Fruit fly (Drosophila melanogaster): ENCODE measurements around the gene GNBP3.

Gene GNBP3

DNA sequence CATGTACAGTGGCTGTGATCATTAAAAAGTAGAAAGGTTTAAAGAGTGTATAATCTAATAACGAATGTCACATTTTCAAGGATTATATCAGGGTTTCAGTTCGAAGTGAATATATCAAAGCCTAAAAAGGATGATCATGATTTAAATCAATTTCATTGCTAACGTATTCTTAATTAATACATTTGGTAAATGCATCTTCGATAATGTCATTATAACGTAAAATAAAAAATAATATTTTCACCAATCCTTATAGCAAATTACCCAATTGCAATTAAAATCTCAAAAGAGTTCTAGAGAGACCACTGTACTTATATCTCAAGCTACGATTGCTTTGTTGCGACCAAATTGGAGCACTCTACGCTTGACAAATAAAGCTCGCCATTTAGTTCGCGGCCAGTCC lies 27.2 kb downstream of the GNBP3 start:
- TF ChIP-seq rn (GFP tag; IDR thresholded peaks at IDR 0.05): no peak
- no peak for TF ChIP-seq CG8301 (tag; optimal IDR thresholded peaks at IDR 0.05)
- no peak for TF ChIP-seq CG12605 (GFP tag; IDR thresholded peaks at IDR 0.05)
- no peak for TF ChIP-seq CG4496 (GFP tag; IDR thresholded peaks at IDR 0.05)
- TF ChIP-seq CG9948 (tag; optimal IDR thresholded peaks at IDR 0.05): no peak

DNA sequence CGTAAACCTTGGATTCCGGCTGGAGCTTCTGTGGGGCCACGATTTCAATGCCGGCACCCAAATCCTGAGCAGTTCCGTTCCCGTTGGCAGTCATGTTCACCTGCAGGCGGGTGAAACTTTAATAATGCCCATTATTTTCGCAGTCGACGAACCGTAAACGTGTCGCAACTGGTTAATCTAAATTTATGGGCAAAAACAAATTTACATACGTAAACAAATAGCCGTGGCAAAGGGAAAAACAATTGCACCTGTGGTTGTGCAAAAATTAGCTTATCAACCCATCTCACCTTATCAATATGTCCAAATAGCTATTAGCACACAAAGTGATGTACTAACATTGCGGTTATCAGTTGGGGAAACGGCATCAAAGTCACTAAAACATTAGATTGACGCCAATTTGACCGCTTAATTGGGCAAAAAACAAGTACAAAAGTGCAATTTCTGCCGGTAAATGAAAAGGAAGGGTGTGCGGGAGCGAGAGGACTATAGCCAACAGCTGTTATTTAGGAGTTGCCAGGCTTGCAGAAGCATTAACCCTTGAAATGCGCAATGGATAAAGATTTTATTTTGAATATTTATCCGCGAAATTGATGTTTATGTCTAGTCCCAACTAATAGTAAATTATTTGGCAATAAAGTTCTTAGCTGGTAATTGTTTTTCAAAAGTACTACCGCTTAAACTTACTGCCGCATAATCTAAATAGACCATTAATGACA lies 30.5 kb downstream of the GNBP3 start:
- TF ChIP-seq CG4496 (GFP tag; IDR thresholded peaks at IDR 0.05) (peak; percentile 27; the same call in 1 of the 3 replicates), CG8159 (tag; optimal IDR thresholded peaks at IDR 0.05) (no peak)

DNA sequence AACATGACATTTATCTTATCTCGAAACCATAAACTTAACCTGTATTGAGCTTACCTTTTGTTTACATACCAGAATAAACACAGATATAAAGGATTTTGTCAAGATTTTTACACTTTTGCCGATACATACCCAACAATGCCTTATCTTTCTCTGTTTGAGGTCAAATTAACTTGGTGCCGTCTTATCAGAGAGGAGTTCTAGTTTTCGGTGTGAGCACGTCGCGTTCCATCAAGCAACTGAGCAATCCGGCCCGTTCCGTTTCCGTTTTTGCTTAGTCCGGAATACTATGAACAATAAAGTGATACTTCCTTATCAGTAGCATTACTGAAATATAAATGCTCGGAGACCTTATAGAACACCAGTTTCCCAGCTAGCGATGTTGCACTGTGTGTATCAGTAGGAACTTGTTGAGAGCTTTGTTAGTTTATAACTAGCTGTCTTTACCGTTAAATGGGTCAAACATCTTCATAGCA lies 31.1 kb downstream of the GNBP3 start, which contains the start of gene Galk:
Galk (minus strand) TSS at position 244 of the 473 bp plus-strand sequence.
- peak; percentile 21; the same call in 1 of the 2 replicates for TF ChIP-seq Ets98B (GFP tag; IDR thresholded peaks at IDR 0.05)
- peak; percentile 8; the same call in 1 of the 2 replicates for TF ChIP-seq CG32121 (GFP tag; IDR thresholded peaks at IDR 0.05)
- no peak for TF ChIP-seq D1 (tag; optimal IDR thresholded peaks at IDR 0.05)
- no peak for TF ChIP-seq CG10348 (GFP tag; IDR thresholded peaks at IDR 0.05)
- TF ChIP-seq CG9948 (tag; optimal IDR thresholded peaks at IDR 0.05): no peak
- TF ChIP-seq Pif1B (GFP tag; optimal IDR thresholded peaks at IDR 0.05): no peak
- TF ChIP-seq CG4496 (GFP tag; IDR thresholded peaks at IDR 0.05): 0 out of 3 replicates have a peak, but pooled peaks have one; percentile 18
- peak; percentile 26 for TF ChIP-seq EcR (GFP tag; optimal IDR thresholded peaks at IDR 0.05)
- TF ChIP-seq CG12605 (GFP tag; IDR thresholded peaks at IDR 0.05): no peak
- peak; percentile 52; the same call in 1 of the 3 replicates for TF ChIP-seq fd96Ca (GFP tag; IDR thresholded peaks at IDR 0.05)
- no peak for TF ChIP-seq rn (GFP tag; IDR thresholded peaks at IDR 0.05)

DNA sequence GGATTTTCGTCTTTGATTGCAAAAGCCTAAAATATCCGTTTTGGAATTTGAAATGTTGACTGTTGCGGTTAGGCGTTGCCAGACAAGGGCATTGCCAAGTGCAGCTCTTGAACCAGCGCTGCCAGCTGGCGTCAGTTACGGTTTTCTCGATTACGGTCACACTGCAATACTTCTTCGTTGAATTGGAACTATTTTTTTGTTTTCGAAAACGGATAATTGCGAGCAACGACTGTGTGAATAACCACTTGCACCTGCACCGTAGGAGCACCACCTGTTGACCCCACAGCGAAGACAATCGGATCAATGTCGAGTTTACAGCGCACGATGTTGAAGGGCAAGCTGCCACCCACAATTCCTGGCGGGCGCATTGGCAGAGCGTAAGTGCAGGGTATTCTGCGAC lies 31.8 kb downstream of the GNBP3 start, which contains the start of gene CG5068:
CG5068 (plus strand) TSS at position 129 of the 400 bp plus-strand sequence.
- no peak for TF ChIP-seq CG32121 (GFP tag; IDR thresholded peaks at IDR 0.05)
- TF ChIP-seq CG14655 (GFP tag; optimal IDR thresholded peaks at IDR 0.05): no peak
- no peak for TF ChIP-seq CG8301 (tag; optimal IDR thresholded peaks at IDR 0.05)
- TF ChIP-seq CG17806 (tag; optimal IDR thresholded peaks at IDR 0.05): no peak
- TF ChIP-seq CG15710 (tag; optimal IDR thresholded peaks at IDR 0.05): no peak
- TF ChIP-seq rn (GFP tag; IDR thresholded peaks at IDR 0.05): no peak
- TF ChIP-seq Ets98B (GFP tag; IDR thresholded peaks at IDR 0.05): no peak

DNA sequence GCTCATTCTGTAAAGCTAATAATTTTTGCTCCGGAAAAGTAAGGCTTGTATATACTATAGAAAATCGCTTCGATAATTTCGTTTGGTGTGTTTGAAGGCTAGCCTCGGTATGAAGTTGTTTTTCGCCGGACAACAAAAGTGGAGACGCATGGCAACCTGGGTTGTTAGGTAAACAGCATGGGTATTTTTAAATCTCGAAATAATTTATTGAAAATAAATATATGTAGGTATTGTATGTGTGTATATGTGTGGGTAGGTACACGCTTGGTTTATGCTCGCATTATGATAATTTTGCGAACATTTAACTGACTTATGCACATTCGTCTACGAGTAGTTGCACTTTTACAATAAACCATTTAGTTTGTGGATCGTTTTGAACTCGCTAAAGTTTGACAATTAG lies 35.3 kb downstream of the GNBP3 start, which contains the start of gene CG5280:
CG5280 (minus strand) TSS at position 101 of the 400 bp plus-strand sequence.
- no peak for TF ChIP-seq CG13204 (GFP tag; optimal IDR thresholded peaks at IDR 0.05)
- no peak for TF ChIP-seq rn (GFP tag; IDR thresholded peaks at IDR 0.05)
- TF ChIP-seq Ets98B (GFP tag; IDR thresholded peaks at IDR 0.05): no peak
- no peak for TF ChIP-seq CG15710 (tag; optimal IDR thresholded peaks at IDR 0.05)
- no peak for TF ChIP-seq Pif1B (GFP tag; optimal IDR thresholded peaks at IDR 0.05)
- no peak for TF ChIP-seq EcR (GFP tag; optimal IDR thresholded peaks at IDR 0.05)
- no peak for TF ChIP-seq fd96Ca (GFP tag; IDR thresholded peaks at IDR 0.05)
- TF ChIP-seq CG14655 (GFP tag; optimal IDR thresholded peaks at IDR 0.05): no peak
- no peak for TF ChIP-seq CG4496 (GFP tag; IDR thresholded peaks at IDR 0.05)
- TF ChIP-seq CG12605 (GFP tag; IDR thresholded peaks at IDR 0.05): no peak

DNA sequence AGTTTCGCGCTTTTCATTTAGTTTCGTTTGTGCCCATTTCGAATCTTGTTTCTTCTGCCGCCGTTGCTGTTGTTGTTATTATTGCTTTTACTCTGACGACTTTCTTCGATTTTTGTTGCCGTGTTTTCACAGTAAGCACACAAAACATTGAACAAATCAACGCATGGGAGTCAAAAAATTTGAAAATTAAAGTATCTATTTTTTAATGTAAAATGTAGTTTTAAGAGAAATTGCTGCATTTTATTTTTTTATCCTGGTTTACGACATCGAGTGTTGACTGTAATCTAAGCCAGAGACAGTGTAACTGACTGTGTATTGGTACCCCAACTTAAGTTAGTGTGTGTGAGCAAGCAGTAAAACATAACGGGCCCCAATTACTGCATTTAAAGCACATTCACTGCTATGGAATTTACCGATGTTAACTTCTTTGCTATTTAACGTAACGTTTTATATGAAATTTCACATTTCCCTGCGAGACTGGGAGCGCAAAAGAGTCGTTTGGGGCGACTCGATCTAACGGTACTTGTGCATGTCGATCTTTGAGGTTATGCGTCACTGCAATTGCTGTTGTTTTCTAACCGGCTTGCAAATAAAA lies 41.4 kb downstream of the GNBP3 start:
- peak; percentile 67 for TF ChIP-seq CG10348 (GFP tag; IDR thresholded peaks at IDR 0.05)
- TF ChIP-seq EcR (GFP tag; optimal IDR thresholded peaks at IDR 0.05): no peak
- no peak for TF ChIP-seq CG13204 (GFP tag; optimal IDR thresholded peaks at IDR 0.05)
- peak; percentile 94 for TF ChIP-seq CG4496 (GFP tag; IDR thresholded peaks at IDR 0.05)
- peak; percentile 92 for TF ChIP-seq CG8301 (tag; optimal IDR thresholded peaks at IDR 0.05)
- peak; percentile 74 for TF ChIP-seq CG17806 (tag; optimal IDR thresholded peaks at IDR 0.05)
- TF ChIP-seq CG15710 (tag; optimal IDR thresholded peaks at IDR 0.05): peak; percentile 58
- TF ChIP-seq CG34367 (tag; optimal IDR thresholded peaks at IDR 0.05): peak; percentile 31
- TF ChIP-seq CG14655 (GFP tag; optimal IDR thresholded peaks at IDR 0.05): no peak
- no peak for TF ChIP-seq Pif1A (GFP tag; optimal IDR thresholded peaks at IDR 0.05)
- TF ChIP-seq CG8159 (tag; optimal IDR thresholded peaks at IDR 0.05): no peak
- peak; percentile 79 for TF ChIP-seq rn (GFP tag; IDR thresholded peaks at IDR 0.05)
- peak; percentile 97 for TF ChIP-seq Ets98B (GFP tag; IDR thresholded peaks at IDR 0.05)
- peak; percentile 92 for TF ChIP-seq CG12605 (GFP tag; IDR thresholded peaks at IDR 0.05)
- peak; percentile 58 for TF ChIP-seq CG9948 (tag; optimal IDR thresholded peaks at IDR 0.05)
- TF ChIP-seq D1 (tag; optimal IDR thresholded peaks at IDR 0.05): no peak
- TF ChIP-seq gl (tag; optimal IDR thresholded peaks at IDR 0.05): no peak
- TF ChIP-seq Pif1B (GFP tag; optimal IDR thresholded peaks at IDR 0.05): no peak
- TF ChIP-seq CG32121 (GFP tag; IDR thresholded peaks at IDR 0.05): peak; percentile 95
- peak; percentile 79 for TF ChIP-seq Snoo (tag; optimal IDR thresholded peaks at IDR 0.05)
- TF ChIP-seq fd96Ca (GFP tag; IDR thresholded peaks at IDR 0.05): peak; percentile 79; the same call in 2 of the 3 replicates

Measured in whole organism, pupa.